Worm (Caenorhabditis elegans) whole organism, L4/young adult: ENCODE results near the gene srv-14.

Experiments
- dao-5 ChIP-seq: sonication (generic microtip); optimal IDR thresholded peaks from 2 replicates; lab custom pipeline; 2016; ENCODE audit warnings: missing genotype, missing genetic modification characterization, moderate library complexity, missing compliant biosample characterization
- him-1 ChIP-seq: sonication (generic microtip); optimal IDR thresholded peaks from 2 replicates; lab custom pipeline; 2016; ENCODE audit warnings: missing genotype, missing genetic modification reagents, missing genetic modification characterization, missing compliant biosample characterization

DNA sequence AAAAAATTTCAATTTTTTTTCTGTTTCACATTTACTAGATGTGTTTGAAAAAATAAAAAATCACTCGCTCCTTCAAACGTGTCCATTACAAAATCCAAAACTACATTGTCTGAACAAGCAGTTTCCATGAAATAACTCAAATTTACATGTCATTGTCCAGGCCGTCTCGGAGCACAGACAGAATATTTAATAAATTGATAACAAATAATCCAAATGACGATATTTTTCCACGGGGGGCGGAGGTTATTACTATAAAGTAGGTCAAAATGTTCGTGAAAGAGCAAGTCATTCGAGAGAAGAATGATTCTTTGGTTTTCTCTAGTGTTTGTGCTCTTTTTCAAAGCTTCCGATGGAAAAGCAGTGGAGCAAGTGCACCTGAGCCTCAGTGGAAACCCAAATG, 10.1 kb downstream of the srv-14 start, which contains the start of gene Y105C5B.3:
- no peak for TF ChIP-seq dao-5 (tag; lab: Kevin White, UChicago)
- TF ChIP-seq him-1: no peak
